Fruit fly (Drosophila melanogaster) whole organism, wandering third instar larva: ENCODE results near the gene Klp10A.

Experiments
- Abd-B ChIP-seq: fragments of >200 bp; optimal IDR thresholded peaks from 2 replicates; lab custom pipeline; 2017; ENCODE audit warnings: missing biosample characterization, missing genetic modification characterization
- Hnf4 ChIP-seq: fragments of 200-800 bp; sonication (Bioruptor generic); optimal IDR thresholded peaks from 2 replicates; lab custom pipeline; 2016; ENCODE audit warnings: missing biosample characterization, mild to moderate bottlenecking, missing genetic modification characterization
- Myc ChIP-seq: fragments of >200 bp; optimal IDR thresholded peaks from 2 replicates; lab custom pipeline; 2017
- br ChIP-seq: fragments of 200-800 bp; sonication (Bioruptor generic); optimal IDR thresholded peaks from 2 replicates; lab custom pipeline; 2016; ENCODE audit warnings: missing biosample characterization, missing genetic modification characterization
- dmrt93B ChIP-seq: fragments of 200-800 bp; sonication (Bioruptor generic); optimal IDR thresholded peaks from 2 replicates; lab custom pipeline; 2018; ENCODE audit warnings: missing biosample characterization, mild to moderate bottlenecking, missing genetic modification characterization
- fru ChIP-seq: fragments of 200-800 bp; sonication (Bioruptor generic); optimal IDR thresholded peaks from 3 replicates; lab custom pipeline; 2016; ENCODE audit warnings: missing biosample characterization, mild to moderate bottlenecking, missing genetic modification characterization
- pan ChIP-seq: fragments of >200 bp; optimal IDR thresholded peaks from 2 replicates; lab custom pipeline; 2017
- rgr ChIP-seq: fragments of 200-800 bp; sonication (Bioruptor generic); optimal IDR thresholded peaks from 3 replicates; lab custom pipeline; 2016; ENCODE audit warnings: missing biosample characterization, mild to moderate bottlenecking, missing genetic modification characterization

DNA sequence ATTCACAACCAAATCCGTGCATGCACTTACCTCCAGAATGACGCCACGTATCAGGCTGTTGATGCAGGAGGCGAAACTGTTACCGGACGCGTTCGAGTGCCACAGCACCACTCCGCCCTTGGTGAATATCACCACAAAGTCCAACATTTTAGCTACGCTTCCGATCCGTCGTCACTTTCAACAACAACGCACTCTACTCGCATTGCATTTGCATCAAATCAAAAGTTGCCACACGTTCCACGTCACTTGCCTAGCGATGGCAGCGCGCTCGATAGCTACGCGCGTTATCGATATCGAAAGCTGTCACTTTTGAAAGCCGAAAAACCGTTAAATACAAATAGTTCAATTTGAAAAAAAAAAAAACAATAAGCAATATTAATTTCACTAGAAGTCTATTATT, 8.1 kb downstream of the Klp10A start, which contains the start of gene SrpRalpha:
- TF ChIP-seq rgr: peak; percentile 37
- TF ChIP-seq fru: no peak
- TF ChIP-seq Hnf4 (GFP tag; lab: Kevin White, UChicago): no peak
- TF ChIP-seq Myc (lab: Kevin White, UChicago): no peak
- TF ChIP-seq pan (lab: Kevin White, UChicago): no peak
- TF ChIP-seq Abd-B (GFP tag; lab: Kevin White, UChicago): no peak
- TF ChIP-seq br (GFP tag; lab: Kevin White, UChicago): no peak
- no peak for TF ChIP-seq dmrt93B (GFP tag; lab: Kevin White, UChicago)
